Worm (Caenorhabditis elegans) whole organism, L1 larva: Measurements from ENCODE around the gene lgc-31.
A peak's percentile ranks its signal among the peaks of the same experiment; 100 is the strongest.

Experiments used
- C16A3.4 ChIP-seq: fragments of 150-350 bp; optimal IDR thresholded peaks from 2 replicates; lab custom pipeline; 2014; ENCODE audit warnings: missing biosample characterization, missing genetic modification characterization
- aha-1 ChIP-seq: fragments of 150-350 bp; optimal IDR thresholded peaks from 2 replicates; lab custom pipeline; 2014; ENCODE audit warnings: missing biosample characterization, missing genetic modification characterization
- alr-1 ChIP-seq: fragments of 200-800 bp; sonication (Bioruptor generic); optimal IDR thresholded peaks from 2 replicates; lab custom pipeline; 2018; ENCODE audit warnings: borderline replicate concordance, mild to moderate bottlenecking, missing genetic modification characterization, missing compliant biosample characterization
- aly-2 ChIP-seq: fragments of 150-350 bp; optimal IDR thresholded peaks from 2 replicates; lab custom pipeline; 2014; ENCODE audit warnings: missing biosample characterization, missing genetic modification characterization
- ama-1 ChIP-seq: fragments of 150-350 bp; optimal IDR thresholded peaks from 2 replicates; lab custom pipeline; 2014
- blmp-1 ChIP-seq: fragments of 150-350 bp; optimal IDR thresholded peaks from 2 replicates; lab custom pipeline; 2014; ENCODE audit warnings: missing biosample characterization, missing genetic modification characterization
- ceh-82 ChIP-seq, 3 experiments: fragments of 150-350 bp in 1 of 3; sonication (generic microtip) in 2 of 3; optimal IDR thresholded peaks; 2 replicates each; lab custom pipeline; 2014 to 2017; ENCODE audit warnings: missing biosample characterization in 3 of 3, missing genetic modification characterization in 3 of 3
- ceh-88 ChIP-seq: fragments of 200-800 bp; sonication (Bioruptor generic); IDR thresholded peaks from 2 replicates; pipeline ENCODE4 v1.3.6; 2022; ENCODE audit warnings: missing genetic modification characterization, missing compliant biosample characterization
- ceh-90 ChIP-seq: sonication (generic microtip); optimal IDR thresholded peaks from 2 replicates; lab custom pipeline; 2016; ENCODE audit warnings: missing genetic modification characterization, missing compliant biosample characterization
- ces-1 ChIP-seq: fragments of 150-350 bp; optimal IDR thresholded peaks from 2 replicates; lab custom pipeline; 2014; ENCODE audit warnings: missing biosample characterization, missing genetic modification reagents, missing genetic modification characterization
- dpl-1 ChIP-seq, 3 experiments: fragments of 150-350 bp in 2 of 3; sonication (generic microtip) in 1 of 3; optimal IDR thresholded peaks; 2 replicates each; lab custom pipeline; 2014 to 2017; ENCODE audit warnings: missing biosample characterization in 3 of 3, missing genetic modification characterization in 3 of 3, missing genetic modification reagents in 3 of 3
- dsc-1 ChIP-seq: sonication (generic microtip); optimal IDR thresholded peaks from 2 replicates; lab custom pipeline; 2016; ENCODE audit warnings: mild to moderate bottlenecking, missing genetic modification characterization, missing compliant biosample characterization
- efl-3 ChIP-seq: fragments of 200-800 bp; sonication (Bioruptor generic); optimal IDR thresholded peaks from 2 replicates; lab custom pipeline; 2018; ENCODE audit warnings: mild to moderate bottlenecking, missing genetic modification characterization, missing compliant biosample characterization
- egl-13 ChIP-seq: sonication (generic microtip); optimal IDR thresholded peaks from 2 replicates; lab custom pipeline; 2016; ENCODE audit warnings: missing genotype, missing genetic modification reagents, missing genetic modification characterization, missing compliant biosample characterization
- elt-2 ChIP-seq: sonication (generic microtip); optimal IDR thresholded peaks from 2 replicates; lab custom pipeline; 2016; ENCODE audit warnings: missing genetic modification characterization, mild to moderate bottlenecking, inconsistent platforms, missing compliant biosample characterization, missing genetic modification reagents
- elt-3 ChIP-seq, 6 experiments: fragments of 150-350 bp in 1 of 6; sonication (generic microtip); optimal IDR thresholded peaks; 2 replicates each; lab custom pipeline; 2017 to 2018; ENCODE audit warnings: missing biosample characterization in 6 of 6, missing genetic modification characterization in 6 of 6, inconsistent platforms in 1 of 6
- fkh-10 ChIP-seq: sonication (generic microtip); optimal IDR thresholded peaks from 2 replicates; lab custom pipeline; 2017; ENCODE audit warnings: missing biosample characterization, missing genetic modification reagents, missing genetic modification characterization
- grh-1 ChIP-seq: fragments of 200-800 bp; sonication (Bioruptor generic); IDR thresholded peaks from 2 replicates; pipeline ENCODE4 v1.3.6; 2022; ENCODE audit warnings: missing genetic modification reagents, missing genetic modification characterization, missing compliant biosample characterization
- hlh-4 ChIP-seq: sonication (generic microtip); optimal IDR thresholded peaks from 2 replicates; lab custom pipeline; 2016; ENCODE audit warnings: mild to moderate bottlenecking, missing genetic modification characterization, missing compliant biosample characterization
- irx-1 ChIP-seq: sonication (generic microtip); optimal IDR thresholded peaks from 2 replicates; lab custom pipeline; 2016; ENCODE audit warnings: missing genetic modification characterization, missing compliant biosample characterization
- jun-1 ChIP-seq: fragments of 150-350 bp; optimal IDR thresholded peaks from 2 replicates; lab custom pipeline; 2014; ENCODE audit warnings: missing biosample characterization, missing genetic modification reagents, missing genetic modification characterization
- lin-14 ChIP-seq: fragments of 200-800 bp; sonication (Bioruptor generic); optimal IDR thresholded peaks from 2 replicates; lab custom pipeline; 2018; ENCODE audit warnings: mild to moderate bottlenecking, missing genetic modification characterization, moderate library complexity, missing compliant biosample characterization
- lin-15B ChIP-seq: fragments of 150-350 bp; sonication (generic microtip); optimal IDR thresholded peaks from 3 replicates; lab custom pipeline; 2014; ENCODE audit warnings: missing biosample characterization, missing genetic modification characterization
- lin-39 ChIP-seq: fragments of 150-350 bp; optimal IDR thresholded peaks from 2 replicates; lab custom pipeline; 2014; ENCODE audit warnings: missing biosample characterization, missing genetic modification reagents, missing genetic modification characterization
- lir-3 ChIP-seq: sonication (generic microtip); optimal IDR thresholded peaks from 2 replicates; lab custom pipeline; 2016; ENCODE audit warnings: mild to moderate bottlenecking, missing genetic modification characterization, moderate library complexity, missing compliant biosample characterization; ENCODE audit not compliant: poor library complexity
- lsy-2 ChIP-seq, 2 experiments: fragments of 150-350 bp; optimal IDR thresholded peaks; 2 replicates each; lab custom pipeline; 2014; ENCODE audit warnings: missing biosample characterization in 2 of 2, missing genetic modification characterization in 2 of 2
- mdl-1 ChIP-seq, 2 experiments: fragments of 150-350 bp; optimal IDR thresholded peaks; 2 replicates each; lab custom pipeline; 2014 to 2017; ENCODE audit warnings: missing biosample characterization in 2 of 2, missing genetic modification characterization in 2 of 2, inconsistent platforms in 1 of 2
- nhr-19 ChIP-seq: fragments of 200-800 bp; sonication (Bioruptor generic); conservative IDR thresholded peaks from 2 replicates; pipeline ENCODE4 v1.3.6; 2022; ENCODE audit warnings: missing genetic modification characterization, missing compliant biosample characterization
- nhr-20 ChIP-seq: sonication (generic microtip); optimal IDR thresholded peaks from 2 replicates; lab custom pipeline; 2016; ENCODE audit warnings: mild to moderate bottlenecking, missing genetic modification characterization, missing compliant biosample characterization
- nhr-71 ChIP-seq: sonication (generic microtip); optimal IDR thresholded peaks from 2 replicates; lab custom pipeline; 2016; ENCODE audit warnings: mild to moderate bottlenecking, missing genetic modification characterization, moderate library complexity, missing compliant biosample characterization
- nhr-77 ChIP-seq: fragments of 150-350 bp; optimal IDR thresholded peaks from 2 replicates; lab custom pipeline; 2014; ENCODE audit warnings: missing biosample characterization, missing genetic modification characterization
- nhr-85 ChIP-seq: sonication (generic microtip); peaks from one replicate; lab custom pipeline; 2016; ENCODE audit warnings: missing genetic modification characterization, inconsistent platforms, missing compliant biosample characterization
- pqm-1 ChIP-seq: sonication (generic microtip); optimal IDR thresholded peaks from 3 replicates; lab custom pipeline; 2017; ENCODE audit warnings: missing biosample characterization, missing genetic modification characterization
- rnt-1 ChIP-seq: sonication (generic microtip); optimal IDR thresholded peaks from 2 replicates; lab custom pipeline; 2016; ENCODE audit warnings: mild to moderate bottlenecking, missing genetic modification characterization, moderate library complexity, missing compliant biosample characterization
- skn-1 ChIP-seq: fragments of 150-350 bp; optimal IDR thresholded peaks from 2 replicates; lab custom pipeline; 2014; ENCODE audit warnings: missing biosample characterization, missing genetic modification characterization
- snu-23 ChIP-seq: sonication (generic microtip); optimal IDR thresholded peaks from 2 replicates; lab custom pipeline; 2016; ENCODE audit warnings: missing genetic modification characterization, missing compliant biosample characterization
- sox-4 ChIP-seq: sonication (generic microtip); optimal IDR thresholded peaks from 2 replicates; lab custom pipeline; 2016; ENCODE audit warnings: missing genetic modification characterization, missing compliant biosample characterization
- sptf-1 ChIP-seq: fragments of 150-350 bp; optimal IDR thresholded peaks from 2 replicates; lab custom pipeline; 2014; ENCODE audit warnings: missing biosample characterization, missing genetic modification characterization
- sup-37 ChIP-seq: fragments of 200-800 bp; sonication (Bioruptor generic); optimal IDR thresholded peaks from 2 replicates; lab custom pipeline; 2018; ENCODE audit warnings: mild to moderate bottlenecking, missing genetic modification characterization, missing compliant biosample characterization
- unc-30 ChIP-seq: sonication (generic microtip); optimal IDR thresholded peaks from 2 replicates; lab custom pipeline; 2017; ENCODE audit warnings: missing biosample characterization, missing genetic modification characterization
- unc-62 ChIP-seq: fragments of 150-350 bp; optimal IDR thresholded peaks from 2 replicates; lab custom pipeline; 2014; ENCODE audit warnings: missing biosample characterization, missing genetic modification reagents, missing genetic modification characterization
- vab-15 ChIP-seq: sonication (generic microtip); optimal IDR thresholded peaks from 2 replicates; lab custom pipeline; 2017; ENCODE audit warnings: missing genotype, mild to moderate bottlenecking, missing genetic modification characterization, missing compliant biosample characterization
- xbp-1 ChIP-seq: sonication (generic microtip); optimal IDR thresholded peaks from 2 replicates; lab custom pipeline; 2016; ENCODE audit warnings: missing genetic modification characterization, missing compliant biosample characterization
- zag-1 ChIP-seq: fragments of 150-350 bp; optimal IDR thresholded peaks from 2 replicates; lab custom pipeline; 2014; ENCODE audit warnings: missing biosample characterization, missing genetic modification characterization
- zip-4 ChIP-seq: fragments of 200-800 bp; sonication (Bioruptor generic); optimal IDR thresholded peaks from 2 replicates; lab custom pipeline; 2018; ENCODE audit warnings: mild to moderate bottlenecking, missing genetic modification characterization, moderate library complexity, missing compliant biosample characterization
- ztf-11 ChIP-seq, 2 experiments: sonication (generic microtip); optimal IDR thresholded peaks; 2 replicates each; lab custom pipeline; 2016 to 2017; ENCODE audit warnings: missing genetic modification characterization in 2 of 2, missing biosample characterization in 1 of 2, missing compliant biosample characterization in 1 of 2
- ztf-4 ChIP-seq: fragments of 150-350 bp; optimal IDR thresholded peaks from 2 replicates; lab custom pipeline; 2014; ENCODE audit warnings: missing biosample characterization, missing genetic modification characterization

Gene lgc-31

ce11 chrV:15521920-15522319 lies at the start of gene lgc-31:
lgc-31 (minus strand) TSS chrV:15522020.
- TF ChIP-seq dsc-1 (tag; lab: Kevin White, UChicago) (no peak), mdl-1 (tag; optimal IDR thresholded peaks at IDR 0.05; lab: Kevin White, UChicago) (no peak), fkh-10 (GFP tag; lab: Kevin White, UChicago) (no peak), blmp-1 (tag; lab: Kevin White, UChicago) (no peak)
- TF ChIP-seq, all 84 proteins: peak for 0

ce11 chrV:15571006-15571526 lies 49.2 kb upstream of the lgc-31 start, which contains the start of gene fbxa-95:
fbxa-95 (plus strand) TSS chrV:15571476.
- no peak for TF ChIP-seq jun-1 (tag; lab: Kevin White, UChicago)
- TF ChIP-seq nhr-71, result no peak
- TF ChIP-seq efl-3, result no peak
- no peak for TF ChIP-seq aha-1 (tag; lab: Kevin White, UChicago)
- no peak for TF ChIP-seq ztf-11 (tag; optimal IDR thresholded peaks at IDR 0.05; lab: Kevin White, UChicago)
- no peak for TF ChIP-seq C16A3.4

- TF ChIP-seq egl-13 (tag; lab: Kevin White, UChicago) (no peak), dpl-1 (GFP tag; optimal IDR thresholded peaks at IDR 0.05; lab: Kevin White, UChicago) (peak; percentile 91 to 96 (median 95)), jun-1 (tag; lab: Kevin White, UChicago) (no peak), elt-3 (tag; optimal IDR thresholded peaks at IDR 0.05; lab: Kevin White, UChicago) (peak in 1 of 6 experiments; percentile 58), vab-15 (tag; lab: Kevin White, UChicago) (no peak), zag-1 (tag; lab: Kevin White, UChicago) (no peak), sup-37 (peak; percentile 4), C16A3.4 (peak; percentile 56), ceh-90 (tag; lab: Kevin White, UChicago) (no peak), ceh-88 (GFP tag; lab: Robert Waterston, UW) (no peak), hlh-4 (no peak), lsy-2 (tag; optimal IDR thresholded peaks at IDR 0.05; lab: Kevin White, UChicago) (peak; percentile 65 to 82), ama-1 (lab: Kevin White, UChicago) (peak; percentile 95), irx-1 (peak; percentile 52), zip-4 (no peak), ztf-4 (no peak), lin-14 (GFP tag; lab: Kevin White, UChicago) (peak; percentile 63), aly-2 (peak; percentile 93), lir-3 (no peak), rnt-1 (tag; lab: Kevin White, UChicago) (peak; percentile 51), pqm-1 (tag; lab: Kevin White, UChicago) (no peak), sox-4 (no peak), elt-2 (tag; lab: Kevin White, UChicago) (peak; percentile 2), ceh-82 (tag; optimal IDR thresholded peaks at IDR 0.05; lab: Kevin White, UChicago) (peak in 2 of 3 experiments; percentile 48 to 56), unc-30 (tag; lab: Kevin White, UChicago) (no peak), nhr-20 (tag; lab: Kevin White, UChicago) (peak; percentile 43), nhr-19 (GFP tag; lab: Robert Waterston, UW) (peak; percentile 64), lin-39 (tag; lab: Kevin White, UChicago) (no peak), alr-1 (tag; lab: Kevin White, UChicago) (no peak), xbp-1 (peak; percentile 48), ztf-11 (tag; optimal IDR thresholded peaks at IDR 0.05; lab: Kevin White, UChicago) (no peak), skn-1 (peak; percentile 19), ces-1 (GFP tag; lab: Kevin White, UChicago) (no peak), nhr-85 (tag; lab: Kevin White, UChicago) (no peak), unc-62 (GFP tag; lab: Kevin White, UChicago) (no peak), nhr-77 (peak; percentile 34), grh-1 (GFP tag; lab: Robert Waterston, UW) (no peak), snu-23 (GFP tag; lab: Kevin White, UChicago) (peak; percentile 62), sptf-1 (tag; lab: Kevin White, UChicago) (no peak), lin-15B (tag; lab: Kevin White, UChicago) (peak; percentile 34), dsc-1 (tag; lab: Kevin White, UChicago) (no peak)
Observed at ce11 chrV:15569702-15570430, 48.0 kb upstream of the lgc-31 start, which contains the start of gene lsm-5. lsm-5 (plus strand) TSS chrV:15570380.
